Fruit fly (Drosophila melanogaster): ENCODE data around the gene cysu.

Gene cysu

dm6 chr3R:17386168-17386819, 39.3 kb upstream of the cysu start:
- TF ChIP-seq CG17806 (tag; optimal IDR thresholded peaks at IDR 0.05) (peak; percentile 81), CG12605 (GFP tag; IDR thresholded peaks at IDR 0.05) (peak; percentile 61; the same call in 1 of the 2 replicates), Pif1B (GFP tag; optimal IDR thresholded peaks at IDR 0.05) (peak; percentile 47), CG14655 (GFP tag; optimal IDR thresholded peaks at IDR 0.05) (peak; percentile 85), rn (GFP tag; IDR thresholded peaks at IDR 0.05) (peak; percentile 71), CG10348 (GFP tag; IDR thresholded peaks at IDR 0.05) (peak; percentile 63), CG8301 (tag; optimal IDR thresholded peaks at IDR 0.05) (peak; percentile 84), CG32121 (GFP tag; IDR thresholded peaks at IDR 0.05) (peak; percentile 82), Pif1A (GFP tag; optimal IDR thresholded peaks at IDR 0.05) (peak; percentile 83), Snoo (tag; optimal IDR thresholded peaks at IDR 0.05) (peak; percentile 45), Ets98B (GFP tag; IDR thresholded peaks at IDR 0.05) (peak; percentile 92), EcR (GFP tag; optimal IDR thresholded peaks at IDR 0.05) (no peak), CG34367 (tag; optimal IDR thresholded peaks at IDR 0.05) (peak; percentile 60), CG9948 (tag; optimal IDR thresholded peaks at IDR 0.05) (peak; percentile 72), CG8159 (tag; optimal IDR thresholded peaks at IDR 0.05) (peak; percentile 81), gl (tag; optimal IDR thresholded peaks at IDR 0.05) (peak; percentile 67), CG4496 (GFP tag; IDR thresholded peaks at IDR 0.05) (peak; percentile 90), D1 (tag; optimal IDR thresholded peaks at IDR 0.05) (no peak), CG13204 (GFP tag; optimal IDR thresholded peaks at IDR 0.05) (peak; percentile 29), CG15710 (tag; optimal IDR thresholded peaks at IDR 0.05) (peak; percentile 67), fd96Ca (GFP tag; IDR thresholded peaks at IDR 0.05) (peak; percentile 83)

DNA sequence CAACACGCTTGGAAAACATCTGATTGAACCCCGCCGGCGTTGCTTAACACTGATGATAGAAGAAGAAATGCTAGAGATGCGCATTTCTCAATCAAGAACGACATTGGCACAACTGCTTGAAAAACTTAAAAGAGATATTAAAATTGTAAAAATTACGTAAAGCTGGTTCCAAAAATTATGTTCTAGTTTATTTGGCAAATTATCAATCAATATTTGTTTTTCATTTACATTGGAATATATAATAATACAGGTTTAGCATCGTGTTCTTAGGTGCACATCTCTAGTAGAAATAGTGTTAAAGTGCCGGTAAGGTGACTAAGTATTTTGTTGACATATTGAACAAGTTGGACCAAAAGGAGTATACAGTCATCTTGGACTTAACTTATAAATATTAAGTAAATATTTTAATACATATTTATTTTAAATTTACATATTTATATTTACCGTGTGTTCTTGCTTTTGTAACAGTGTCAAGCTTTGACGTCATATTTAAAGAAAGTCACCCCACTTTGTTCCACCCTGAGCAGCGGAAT, 34.2 kb upstream of the cysu start, which contains the start of the genes Brf and sds22:
TSS of gene Brf (minus strand) at position 25 of the 533 bp plus-strand sequence.
TSS of gene sds22 (plus strand) at position 282 of the 533 bp plus-strand sequence.
- TF ChIP-seq CG12605 (GFP tag; IDR thresholded peaks at IDR 0.05), result peak; percentile 76; the same call in 1 of the 2 replicates
- TF ChIP-seq CG32121 (GFP tag; IDR thresholded peaks at IDR 0.05), result peak; percentile 89
- TF ChIP-seq CG17806 (tag; optimal IDR thresholded peaks at IDR 0.05), result peak; percentile 94
- TF ChIP-seq CG9948 (tag; optimal IDR thresholded peaks at IDR 0.05), result peak; percentile 91
- TF ChIP-seq rn (GFP tag; IDR thresholded peaks at IDR 0.05), result peak; percentile 86; the same call in 1 of the 2 replicates
- peak; percentile 2 for TF ChIP-seq EcR (GFP tag; optimal IDR thresholded peaks at IDR 0.05)
- peak; percentile 75 for TF ChIP-seq gl (tag; optimal IDR thresholded peaks at IDR 0.05)
- TF ChIP-seq Pif1B (GFP tag; optimal IDR thresholded peaks at IDR 0.05), result peak; percentile 91
- TF ChIP-seq CG8301 (tag; optimal IDR thresholded peaks at IDR 0.05), result peak; percentile 88
- TF ChIP-seq Snoo (tag; optimal IDR thresholded peaks at IDR 0.05), result peak; percentile 89
- peak; percentile 88 for TF ChIP-seq D1 (tag; optimal IDR thresholded peaks at IDR 0.05)
- peak; percentile 94 for TF ChIP-seq CG15710 (tag; optimal IDR thresholded peaks at IDR 0.05)
- peak; percentile 95 for TF ChIP-seq CG8159 (tag; optimal IDR thresholded peaks at IDR 0.05)
- TF ChIP-seq fd96Ca (GFP tag; IDR thresholded peaks at IDR 0.05), result peak; percentile 77
- TF ChIP-seq CG14655 (GFP tag; optimal IDR thresholded peaks at IDR 0.05), result peak; percentile 93
- peak; percentile 91 for TF ChIP-seq Ets98B (GFP tag; IDR thresholded peaks at IDR 0.05)
- TF ChIP-seq Pif1A (GFP tag; optimal IDR thresholded peaks at IDR 0.05), result peak; percentile 92
- peak; percentile 93 for TF ChIP-seq CG4496 (GFP tag; IDR thresholded peaks at IDR 0.05)
- peak; percentile 91 for TF ChIP-seq CG34367 (tag; optimal IDR thresholded peaks at IDR 0.05)
- peak; percentile 55 for TF ChIP-seq CG13204 (GFP tag; optimal IDR thresholded peaks at IDR 0.05)
- peak; percentile 62 for TF ChIP-seq CG10348 (GFP tag; IDR thresholded peaks at IDR 0.05)

DNA sequence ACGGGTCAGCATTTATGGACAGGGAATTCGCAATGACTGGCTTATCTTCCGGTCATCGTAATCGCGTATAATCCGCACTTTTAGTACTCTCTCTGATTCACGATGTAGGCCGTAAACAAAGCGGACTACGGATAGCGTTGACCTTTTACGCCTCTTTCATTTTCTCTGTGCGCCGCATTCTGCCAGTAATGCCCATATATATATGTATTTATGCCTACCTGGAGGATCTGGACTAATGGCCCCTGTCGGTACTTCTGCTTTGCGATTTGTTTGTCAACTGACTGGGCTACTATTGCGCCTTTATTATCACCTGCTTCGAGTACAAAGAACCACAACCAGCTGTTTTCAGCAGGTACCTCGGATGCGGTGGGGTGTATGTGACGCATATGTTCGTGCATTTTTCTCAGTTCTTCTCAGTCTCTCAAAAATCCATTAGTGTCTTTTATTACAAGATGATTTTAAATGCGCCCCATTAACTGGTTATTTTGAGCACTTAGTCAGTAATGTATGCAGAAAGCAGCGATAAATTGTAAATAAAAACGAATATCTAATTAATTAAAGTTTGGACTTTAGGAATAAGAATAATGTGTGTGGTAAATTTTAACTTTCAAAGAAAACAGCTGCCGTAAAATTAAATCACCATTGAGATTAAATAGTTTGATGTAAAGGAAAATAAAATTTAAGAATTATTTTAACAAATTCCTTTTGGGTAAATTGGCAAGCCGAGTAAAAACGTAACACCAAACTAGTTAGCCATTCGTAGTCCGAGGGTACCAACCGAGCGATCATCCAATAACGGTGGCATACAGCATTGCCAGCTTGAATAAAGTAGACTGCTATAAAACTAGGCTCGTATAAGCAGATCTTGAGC, 31.0 kb upstream of the cysu start, which contains the start of gene CREG:
TSS of gene CREG (minus strand) at position 323 of the 871 bp plus-strand sequence.
- TF ChIP-seq D1 (tag; optimal IDR thresholded peaks at IDR 0.05) (peak; percentile 24), CG10348 (GFP tag; IDR thresholded peaks at IDR 0.05) (no peak), CG4496 (GFP tag; IDR thresholded peaks at IDR 0.05) (no peak), rn (GFP tag; IDR thresholded peaks at IDR 0.05) (no peak), EcR (GFP tag; optimal IDR thresholded peaks at IDR 0.05) (peak; percentile 85), Ets98B (GFP tag; IDR thresholded peaks at IDR 0.05) (0 out of 2 replicates have a peak, but pooled peaks have one; percentile 24), CG9948 (tag; optimal IDR thresholded peaks at IDR 0.05) (peak; percentile 11), gl (tag; optimal IDR thresholded peaks at IDR 0.05) (no peak), Snoo (tag; optimal IDR thresholded peaks at IDR 0.05) (peak; percentile 46), fd96Ca (GFP tag; IDR thresholded peaks at IDR 0.05) (no peak), CG8159 (tag; optimal IDR thresholded peaks at IDR 0.05) (peak; percentile 41), CG32121 (GFP tag; IDR thresholded peaks at IDR 0.05) (no peak), CG17806 (tag; optimal IDR thresholded peaks at IDR 0.05) (no peak), Pif1B (GFP tag; optimal IDR thresholded peaks at IDR 0.05) (peak; percentile 18), CG12605 (GFP tag; IDR thresholded peaks at IDR 0.05) (0 out of 2 replicates have a peak, but pooled peaks have one; percentile 7), Pif1A (GFP tag; optimal IDR thresholded peaks at IDR 0.05) (peak; percentile 32), CG15710 (tag; optimal IDR thresholded peaks at IDR 0.05) (peak; percentile 23), CG13204 (GFP tag; optimal IDR thresholded peaks at IDR 0.05) (no peak), CG8301 (tag; optimal IDR thresholded peaks at IDR 0.05) (peak; percentile 38), CG14655 (GFP tag; optimal IDR thresholded peaks at IDR 0.05) (peak; percentile 53), CG34367 (tag; optimal IDR thresholded peaks at IDR 0.05) (no peak)

DNA sequence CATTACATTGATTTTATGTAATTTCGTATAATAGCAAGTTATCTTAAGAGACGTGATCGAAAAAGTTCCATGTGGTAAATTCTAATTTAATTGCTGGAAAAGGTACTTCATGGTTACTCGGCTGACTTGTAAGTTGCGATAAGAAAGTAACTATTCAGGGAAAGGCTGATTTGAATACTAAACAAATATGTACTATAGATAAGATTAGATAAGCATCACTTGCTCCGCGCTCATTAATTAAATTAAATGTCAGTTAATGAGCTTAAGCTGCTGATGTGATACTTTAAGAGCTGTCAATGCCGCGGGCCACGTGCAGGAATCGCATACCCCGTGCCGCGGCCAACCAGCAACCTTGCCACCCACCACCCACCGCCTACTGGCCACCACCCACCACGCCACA, 25.5 kb upstream of the cysu start:
- TF ChIP-seq CG8301 (tag; optimal IDR thresholded peaks at IDR 0.05) (no peak), Ets98B (GFP tag; IDR thresholded peaks at IDR 0.05) (no peak), CG4496 (GFP tag; IDR thresholded peaks at IDR 0.05) (no peak), CG10348 (GFP tag; IDR thresholded peaks at IDR 0.05) (no peak), EcR (GFP tag; optimal IDR thresholded peaks at IDR 0.05) (no peak), CG8159 (tag; optimal IDR thresholded peaks at IDR 0.05) (no peak), CG14655 (GFP tag; optimal IDR thresholded peaks at IDR 0.05) (no peak), D1 (tag; optimal IDR thresholded peaks at IDR 0.05) (no peak), gl (tag; optimal IDR thresholded peaks at IDR 0.05) (no peak), CG13204 (GFP tag; optimal IDR thresholded peaks at IDR 0.05) (no peak)

All from whole organism, pupa.